Worm (Caenorhabditis elegans): ENCODE measurements around the gene txt-13.

txt-13 gene

ce11 chrII:10558962-10559415 is 11.4 kb upstream of the txt-13 start:
- TF ChIP-seq ttx-3 (tag; optimal IDR thresholded peaks at IDR 0.05) (no peak), unc-42 (tag; optimal IDR thresholded peaks at IDR 0.05) (peak; percentile 49), nfya-1 (tag; optimal IDR thresholded peaks at IDR 0.05) (peak; percentile 24), ceh-18 (tag; optimal IDR thresholded peaks at IDR 0.05) (peak; percentile 17), C08G9.2 (tag; optimal IDR thresholded peaks at IDR 0.05) (no peak), ref-2 (tag; optimal IDR thresholded peaks at IDR 0.05) (peak; percentile 34), madf-2 (tag; optimal IDR thresholded peaks at IDR 0.05) (no peak), hlh-30 (tag; optimal IDR thresholded peaks at IDR 0.05; ENCODE audit: insufficient read depth) (peak; percentile 85), tbx-2 (tag; optimal IDR thresholded peaks at IDR 0.05) (peak; percentile 11)

- no peak for TF ChIP-seq nhr-11 (tag; optimal IDR thresholded peaks at IDR 0.05)
- TF ChIP-seq unc-55 (GFP tag; optimal IDR thresholded peaks at IDR 0.05), result no peak
- no peak for TF ChIP-seq rnt-1 (tag; optimal IDR thresholded peaks at IDR 0.05)
- TF ChIP-seq tbx-7 (tag; optimal IDR thresholded peaks at IDR 0.05), result no peak
- no peak for TF ChIP-seq dmd-4 (tag; optimal IDR thresholded peaks at IDR 0.05; ENCODE audit: borderline replicate concordance)
- TF ChIP-seq ceh-19 (GFP tag; optimal IDR thresholded peaks at IDR 0.05), result no peak
- no peak for TF ChIP-seq eyg-1 (tag; optimal IDR thresholded peaks at IDR 0.05)
- no peak for TF ChIP-seq tbx-2 (tag; optimal IDR thresholded peaks at IDR 0.05)
- TF ChIP-seq dve-1 (tag; optimal IDR thresholded peaks at IDR 0.05), result no peak
- no peak for TF ChIP-seq hlh-13 (GFP tag; optimal IDR thresholded peaks at IDR 0.05)
- TF ChIP-seq elt-4 (tag; optimal IDR thresholded peaks at IDR 0.05), result no peak
- no peak for TF ChIP-seq hlh-8 (tag; optimal IDR thresholded peaks at IDR 0.05)
Measured at ce11 chrII:10559671-10560184, 10.7 kb upstream of the txt-13 start.

ce11 chrII:10563368-10563767 is 7.0 kb upstream of the txt-13 start, which contains the start of gene cdc-48.1:
TSS of gene cdc-48.1 (minus strand) at chrII:10563407.
- TF ChIP-seq pqm-1 (tag; optimal IDR thresholded peaks at IDR 0.05) (peak; percentile 77), elt-4 (tag; optimal IDR thresholded peaks at IDR 0.05) (no peak), gmeb-2 (tag; optimal IDR thresholded peaks at IDR 0.05) (peak; percentile 77), sox-4 (tag; optimal IDR thresholded peaks at IDR 0.05) (peak; percentile 68), nfya-1 (tag; optimal IDR thresholded peaks at IDR 0.05) (peak; percentile 99), ceh-24 (tag; optimal IDR thresholded peaks at IDR 0.05) (peak; percentile 57), ztf-16 (tag; optimal IDR thresholded peaks at IDR 0.05) (peak; percentile 91), K02D7.2 (tag; optimal IDR thresholded peaks at IDR 0.05) (peak; percentile 79), eyg-1 (tag; optimal IDR thresholded peaks at IDR 0.05) (no peak), ceh-48 (tag; optimal IDR thresholded peaks at IDR 0.05) (peak; percentile 81), ama-1 (optimal IDR thresholded peaks at IDR 0.05) (no peak), che-1 (tag; optimal IDR thresholded peaks at IDR 0.05) (peak; percentile 51), pax-1 (tag; optimal IDR thresholded peaks at IDR 0.05) (peak; percentile 96), ceh-18 (tag; optimal IDR thresholded peaks at IDR 0.05) (peak; percentile 100), pha-2 (tag; optimal IDR thresholded peaks at IDR 0.05) (peak; percentile 82), ceh-2 (tag; optimal IDR thresholded peaks at IDR 0.05) (peak; percentile 74), Y22D7AL.16 (tag; optimal IDR thresholded peaks at IDR 0.05) (peak; percentile 77), ceh-30 (tag; optimal IDR thresholded peaks at IDR 0.05) (peak; percentile 95), ceh-6 (GFP tag; optimal IDR thresholded peaks at IDR 0.05) (peak; percentile 68), mec-3 (tag; optimal IDR thresholded peaks at IDR 0.05; ENCODE audit: borderline replicate concordance) (no peak), ahr-1 (tag; optimal IDR thresholded peaks at IDR 0.05) (peak; percentile 61), odd-2 (tag; optimal IDR thresholded peaks at IDR 0.05) (no peak), ttx-3 (tag; optimal IDR thresholded peaks at IDR 0.05) (peak; percentile 68), lim-6 (tag; optimal IDR thresholded peaks at IDR 0.05) (peak; percentile 89), T23F11.4 (GFP tag; optimal IDR thresholded peaks at IDR 0.05) (peak; percentile 85), pros-1 (tag; optimal IDR thresholded peaks at IDR 0.05) (peak; percentile 91), ceh-34 (tag; optimal IDR thresholded peaks at IDR 0.05) (peak; percentile 99), unc-55 (GFP tag; optimal IDR thresholded peaks at IDR 0.05) (peak; percentile 95), dve-1 (tag; optimal IDR thresholded peaks at IDR 0.05) (peak; percentile 99), dmd-4 (tag; optimal IDR thresholded peaks at IDR 0.05; ENCODE audit: borderline replicate concordance) (peak; percentile 70), lin-11 (tag; optimal IDR thresholded peaks at IDR 0.05) (peak; percentile 70), fax-1 (tag; optimal IDR thresholded peaks at IDR 0.05) (peak; percentile 72), F13H6.1 (tag; optimal IDR thresholded peaks at IDR 0.05) (peak; percentile 85), tbx-7 (tag; optimal IDR thresholded peaks at IDR 0.05) (peak; percentile 68), hlh-30 (tag; optimal IDR thresholded peaks at IDR 0.05; ENCODE audit: insufficient read depth) (peak; percentile 89), zip-5 (tag; optimal IDR thresholded peaks at IDR 0.05) (peak; percentile 30), elt-2 (tag; optimal IDR thresholded peaks at IDR 0.05) (peak; percentile 96), madf-2 (tag; optimal IDR thresholded peaks at IDR 0.05) (peak; percentile 81)
